Fruit fly (Drosophila melanogaster) whole organism, embryonic: ENCODE results near the gene AP-2mu.

Source experiments
- Bteb2 ChIP-seq: fragments of 200-800 bp; sonication (Bioruptor generic); optimal IDR thresholded peaks from 2 replicates; lab custom pipeline; 2016; ENCODE audit warnings: missing biosample characterization, missing genetic modification characterization
- CG10959 ChIP-seq: fragments of 200-800 bp; sonication (Bioruptor generic); IDR thresholded peaks from 2 replicates; pipeline ENCODE4 v1.3.6; 2022; ENCODE audit warnings: missing biosample characterization, missing genetic modification characterization
- CG17328 ChIP-seq: fragments of 200-800 bp; sonication (Bioruptor generic); IDR thresholded peaks from 2 replicates; pipeline ENCODE4 v1.3.6; 2022; ENCODE audit warnings: missing biosample characterization, missing genetic modification characterization
- CG18011 ChIP-seq: fragments of 200-800 bp; sonication (Bioruptor generic); optimal IDR thresholded peaks from 2 replicates; lab custom pipeline; 2017; ENCODE audit warnings: missing biosample characterization, missing genetic modification characterization, mild to moderate bottlenecking, moderate library complexity, missing genotype
- CG2199 ChIP-seq: fragments of 200-800 bp; sonication (Bioruptor generic); IDR thresholded peaks from 3 replicates; pipeline ENCODE4 v1.3.6; 2022; ENCODE audit warnings: missing biosample characterization, missing genetic modification characterization
- CG3065 ChIP-seq: fragments of 200-800 bp; sonication (Bioruptor generic); optimal IDR thresholded peaks from 2 replicates; lab custom pipeline; 2016; ENCODE audit warnings: missing biosample characterization, missing genetic modification characterization
- CG3407 ChIP-seq: fragments of 200-800 bp; sonication (Bioruptor generic); optimal IDR thresholded peaks from 2 replicates; lab custom pipeline; 2018; ENCODE audit warnings: missing biosample characterization, mild to moderate bottlenecking, missing genetic modification characterization
- CG34224 ChIP-seq: fragments of 200-800 bp; sonication (Bioruptor generic); IDR thresholded peaks from 3 replicates; pipeline ENCODE4 v1.3.6; 2022; ENCODE audit warnings: missing biosample characterization, missing genetic modification characterization; ENCODE audit not compliant: partially characterized antibody
- CG3726 ChIP-seq: fragments of 200-800 bp; sonication (Bioruptor generic); IDR thresholded peaks from 3 replicates; pipeline ENCODE4, ENCODE4 v1.3.6; 2022; ENCODE audit warnings: missing biosample characterization, missing genetic modification characterization
- CG43689 ChIP-seq: fragments of 200-800 bp; sonication (Bioruptor generic); IDR thresholded peaks from 2 replicates; pipeline ENCODE4 v1.3.6; 2022; ENCODE audit warnings: missing biosample characterization, missing genetic modification characterization
- CG4854 ChIP-seq: fragments of 200-800 bp; sonication (Bioruptor generic); optimal IDR thresholded peaks from 2 replicates; lab custom pipeline; 2016; ENCODE audit warnings: missing biosample characterization, missing genetic modification characterization, inconsistent platforms
- CG6683 ChIP-seq: fragments of 200-800 bp; sonication (Bioruptor generic); optimal IDR thresholded peaks from 2 replicates; lab custom pipeline; 2017; ENCODE audit warnings: missing biosample characterization, mild to moderate bottlenecking, missing genetic modification characterization, missing genetic modification reagents
- CG9797 ChIP-seq: fragments of 200-800 bp; sonication (Bioruptor generic); optimal IDR thresholded peaks from 3 replicates; lab custom pipeline; 2018; ENCODE audit warnings: missing biosample characterization, mild to moderate bottlenecking, missing genetic modification characterization
- D ChIP-seq, 2 experiments: fragments of 200-800 bp in 1 of 2; fragments of >200 bp in 1 of 2; sonication (Bioruptor generic) in 1 of 2; optimal IDR thresholded peaks; 2 replicates in 1 of 2; 3 replicates in 1 of 2; lab custom pipeline; 2017; ENCODE audit warnings: mild to moderate bottlenecking in 1 of 2, missing biosample characterization in 1 of 2, missing genetic modification characterization in 1 of 2, missing genetic modification reagents in 1 of 2
- Dek ChIP-seq: fragments of 200-800 bp; sonication (Bioruptor generic); optimal IDR thresholded peaks from 3 replicates; lab custom pipeline; 2019; ENCODE audit warnings: missing biosample characterization, mild to moderate bottlenecking, missing genetic modification characterization, moderate library complexity
- Dll ChIP-seq: fragments of 200-800 bp; sonication (Bioruptor generic); IDR thresholded peaks from 4 replicates; pipeline ENCODE4 v1.3.6; 2022; ENCODE audit warnings: missing biosample characterization, missing genetic modification characterization; ENCODE audit not compliant: partially characterized antibody
- Doc3 ChIP-seq: fragments of 200-800 bp; sonication (Bioruptor generic); IDR thresholded peaks from 3 replicates; pipeline ENCODE4 v1.3.6; 2022; ENCODE audit warnings: missing biosample characterization, missing genetic modification characterization; ENCODE audit not compliant: partially characterized antibody
- E2f2 ChIP-seq: fragments of 200-800 bp; sonication (Bioruptor generic); IDR thresholded peaks from 2 replicates; pipeline ENCODE4 v1.3.6; 2022; ENCODE audit warnings: missing biosample characterization, missing genetic modification characterization
- Eip74EF ChIP-seq, 2 experiments: fragments of 200-800 bp in 1 of 2; fragments of >200 bp in 1 of 2; sonication (Bioruptor generic) in 1 of 2; optimal IDR thresholded peaks; 2 replicates each; lab custom pipeline; 2017 to 2019; ENCODE audit warnings: missing biosample characterization in 2 of 2, missing genetic modification characterization in 2 of 2, mild to moderate bottlenecking in 1 of 2, moderate library complexity in 1 of 2
- Gug ChIP-seq: fragments of 200-800 bp; sonication (Bioruptor generic); IDR thresholded peaks from 4 replicates; pipeline ENCODE4 v1.3.6; 2022; ENCODE audit warnings: missing biosample characterization, missing genetic modification characterization
- Mrtf ChIP-seq: fragments of 200-800 bp; sonication (Bioruptor generic); IDR thresholded peaks from 3 replicates; pipeline ENCODE4 v1.3.6; 2022; ENCODE audit warnings: missing biosample characterization, missing genetic modification characterization
- Myb ChIP-seq: fragments of 200-800 bp; sonication (Bioruptor generic); optimal IDR thresholded peaks from 2 replicates; lab custom pipeline; 2016; ENCODE audit warnings: missing biosample characterization, missing genetic modification characterization
- NC2α ChIP-seq: fragments of 200-800 bp; sonication (Bioruptor generic); optimal IDR thresholded peaks from 2 replicates; lab custom pipeline; 2016; ENCODE audit warnings: missing biosample characterization, missing genetic modification characterization
- Pdp1 ChIP-seq, 2 experiments: fragments of 200-800 bp; sonication (Bioruptor generic); optimal IDR thresholded peaks; 3 replicates each; lab custom pipeline; 2016; ENCODE audit warnings: missing biosample characterization in 2 of 2, missing genetic modification characterization in 2 of 2, mild to moderate bottlenecking in 1 of 2, moderate library complexity in 1 of 2
- Ravus ChIP-seq: fragments of 200-800 bp; sonication (Bioruptor generic); IDR thresholded peaks from 2 replicates; pipeline ENCODE4 v1.3.6; 2022; ENCODE audit warnings: missing biosample characterization, missing genetic modification characterization
- ash1 ChIP-seq: fragments of 200-800 bp; sonication (Bioruptor generic); optimal IDR thresholded peaks from 2 replicates; lab custom pipeline; 2018; ENCODE audit warnings: missing biosample characterization, mild to moderate bottlenecking, missing genetic modification characterization
- ato ChIP-seq: fragments of 200-800 bp; sonication (Bioruptor generic); IDR thresholded peaks from 2 replicates; pipeline ENCODE4 v1.3.6; 2022; ENCODE audit warnings: missing biosample characterization, missing genetic modification characterization; ENCODE audit not compliant: partially characterized antibody
- cas ChIP-seq: fragments of 200-800 bp; sonication (Bioruptor generic); IDR thresholded peaks from 2 replicates; pipeline ENCODE4 v1.3.6; 2022; ENCODE audit warnings: missing biosample characterization, missing genetic modification characterization
- da ChIP-seq: fragments of 200-800 bp; sonication (Bioruptor generic); optimal IDR thresholded peaks from 2 replicates; lab custom pipeline; 2016; ENCODE audit warnings: missing biosample characterization, missing genetic modification characterization
- esg ChIP-seq: fragments of 200-800 bp; sonication (Bioruptor generic); conservative IDR thresholded peaks from 2 replicates; pipeline ENCODE4 v1.3.6; 2022; ENCODE audit warnings: missing biosample characterization, missing genetic modification characterization
- gfzf ChIP-seq: fragments of 200-800 bp; sonication (Bioruptor generic); optimal IDR thresholded peaks from 2 replicates; lab custom pipeline; 2016; ENCODE audit warnings: missing biosample characterization, mild to moderate bottlenecking, missing genetic modification characterization, moderate library complexity
- grn ChIP-seq: fragments of 200-800 bp; sonication (Bioruptor generic); optimal IDR thresholded peaks from 3 replicates; lab custom pipeline; 2017; ENCODE audit warnings: missing biosample characterization, missing genetic modification characterization
- h ChIP-seq: fragments of >200 bp; optimal IDR thresholded peaks from 2 replicates; lab custom pipeline; 2017
- nerfin-1 ChIP-seq: fragments of 200-800 bp; sonication (Bioruptor generic); optimal IDR thresholded peaks from 3 replicates; lab custom pipeline; 2019; ENCODE audit warnings: missing biosample characterization, mild to moderate bottlenecking, missing genetic modification characterization, moderate library complexity
- peb ChIP-seq: fragments of 200-800 bp; sonication (Bioruptor generic); IDR thresholded peaks from 2 replicates; pipeline ENCODE4 v1.3.6; 2022; ENCODE audit warnings: missing biosample characterization, missing genetic modification characterization
- row ChIP-seq: fragments of 200-800 bp; sonication (Bioruptor generic); IDR thresholded peaks from 3 replicates; pipeline ENCODE4 v1.3.6; 2022; ENCODE audit warnings: missing biosample characterization, missing genetic modification characterization
- run ChIP-seq: fragments of 200-800 bp; sonication (Bioruptor generic); optimal IDR thresholded peaks from 3 replicates; lab custom pipeline; 2018; ENCODE audit warnings: missing biosample characterization, mild to moderate bottlenecking, missing genetic modification characterization
- sd ChIP-seq: fragments of 200-800 bp; sonication (Bioruptor generic); optimal IDR thresholded peaks from 3 replicates; lab custom pipeline; 2018; ENCODE audit warnings: missing biosample characterization, mild to moderate bottlenecking, missing genetic modification characterization, moderate library complexity
- sima ChIP-seq: fragments of 200-800 bp; sonication (Bioruptor generic); optimal IDR thresholded peaks from 2 replicates; lab custom pipeline; 2016; ENCODE audit warnings: missing biosample characterization, missing genetic modification characterization
- so ChIP-seq: fragments of 200-800 bp; sonication (Bioruptor generic); IDR thresholded peaks from 3 replicates; pipeline ENCODE4 v1.3.6; 2022; ENCODE audit warnings: missing biosample characterization, missing genetic modification characterization
- tio ChIP-seq: fragments of 200-800 bp; sonication (Bioruptor generic); optimal IDR thresholded peaks from 2 replicates; lab custom pipeline; 2017; ENCODE audit warnings: missing biosample characterization, missing genetic modification characterization, inconsistent platforms
- trem ChIP-seq: fragments of 200-800 bp; optimal IDR thresholded peaks from 3 replicates; lab custom pipeline; 2019; ENCODE audit warnings: missing biosample characterization, mild to moderate bottlenecking, missing genetic modification characterization, moderate library complexity

AP-2mu gene

dm6 chr3R:22467939-22468571 is 5.8 kb downstream of the AP-2mu start, which contains the start of the genes CG5377 and Nrx-1 (continued):
- TF ChIP-seq Doc3 (GFP tag; lab: Robert Waterston, UW) (no peak), Mrtf (GFP tag; lab: Robert Waterston, UW) (no peak), CG18011 (GFP tag; lab: Kevin White, UChicago) (no peak), so (GFP tag; lab: Robert Waterston, UW) (no peak), esg (GFP tag; lab: Robert Waterston, UW) (no peak), Pdp1 (GFP tag; optimal IDR thresholded peaks at IDR 0.05; lab: Kevin White, UChicago) (peak in 1 of 2 experiments; percentile 78), Eip74EF (GFP tag; optimal IDR thresholded peaks at IDR 0.05; lab: Kevin White, UChicago) (no peak), gfzf (GFP tag; lab: Kevin White, UChicago) (peak; percentile 65), CG2199 (GFP tag; lab: Robert Waterston, UW) (no peak), grn (GFP tag; lab: Kevin White, UChicago) (peak; percentile 92), CG3407 (GFP tag; lab: Kevin White, UChicago) (no peak), CG3065 (GFP tag; lab: Kevin White, UChicago) (no peak), CG6683 (GFP tag; lab: Kevin White, UChicago) (no peak), Dek (tag; lab: Kevin White, UChicago) (no peak), sima (no peak), CG9797 (GFP tag; lab: Kevin White, UChicago) (peak; percentile 74), h (lab: Kevin White, UChicago) (no peak), sd (tag; lab: Kevin White, UChicago) (no peak), ato (no peak), CG4854 (GFP tag; lab: Kevin White, UChicago) (no peak), D (optimal IDR thresholded peaks at IDR 0.05; lab: Kevin White, UChicago) (no peak), D (GFP tag; optimal IDR thresholded peaks at IDR 0.05; lab: Kevin White, UChicago) (no peak), cas (GFP tag; lab: Robert Waterston, UW) (no peak), CG3726 (GFP tag; lab: Robert Waterston, UW) (no peak), NC2α (no peak), nerfin-1 (tag; lab: Kevin White, UChicago) (no peak), Ravus (GFP tag; lab: Robert Waterston, UW) (no peak), Dll (GFP tag; lab: Robert Waterston, UW) (peak; percentile 45; the same call in 1 of the 4 replicates), E2f2 (GFP tag; lab: Robert Waterston, UW) (peak; percentile 59), row (no peak), ash1 (GFP tag; lab: Kevin White, UChicago) (no peak), Myb (GFP tag; lab: Kevin White, UChicago) (peak; percentile 53), da (GFP tag; lab: Kevin White, UChicago) (no peak), CG34224 (peak; percentile 35; the same call in 1 of the 3 replicates), peb (no peak), tio (GFP tag; lab: Kevin White, UChicago) (no peak), CG17328 (no peak), CG43689 (no peak), CG10959 (GFP tag; lab: Robert Waterston, UW) (no peak), Bteb2 (GFP tag; lab: Kevin White, UChicago) (no peak), trem (tag; lab: Kevin White, UChicago) (peak; percentile 23), Gug (GFP tag; lab: Robert Waterston, UW) (no peak), run (no peak)
